Worm (Caenorhabditis elegans): ENCODE results near the gene Y47D3A.21.

Y47D3A.21 gene

ce11 chrIII:11267372-11267771 is 11.3 kb downstream of the Y47D3A.21 start:
- TF ChIP-seq fos-1 (tag; optimal IDR thresholded peaks at IDR 0.05): peak; percentile 42
- TF ChIP-seq unc-39 (tag; optimal IDR thresholded peaks at IDR 0.05): no peak
- no peak for TF ChIP-seq elt-3 (tag; optimal IDR thresholded peaks at IDR 0.05)
- TF ChIP-seq aly-2 (tag; optimal IDR thresholded peaks at IDR 0.05): no peak
- no peak for TF ChIP-seq unc-55 (GFP tag; optimal IDR thresholded peaks at IDR 0.05)
- no peak for TF ChIP-seq ztf-4 (tag; optimal IDR thresholded peaks at IDR 0.05)

ce11 chrIII:11262089-11262488 is 16.6 kb downstream of the Y47D3A.21 start:
- no peak for TF ChIP-seq mdl-1 (tag; optimal IDR thresholded peaks at IDR 0.05)
- no peak for TF ChIP-seq peb-1 (tag; optimal IDR thresholded peaks at IDR 0.05)
- no peak for TF ChIP-seq nhr-129 (tag; optimal IDR thresholded peaks at IDR 0.05)
- no peak for TF ChIP-seq fos-1 (tag; optimal IDR thresholded peaks at IDR 0.05)
- TF ChIP-seq ztf-1 (GFP tag; conservative IDR thresholded peaks at IDR 0.05): no peak
- peak; percentile 88 for TF ChIP-seq nhr-25 (tag; optimal IDR thresholded peaks at IDR 0.05)
- peak; percentile 31 for TF ChIP-seq sem-4 (tag; optimal IDR thresholded peaks at IDR 0.05)
- peak; percentile 3 for TF ChIP-seq sma-3 (GFP tag; optimal IDR thresholded peaks at IDR 0.05)
- no peak for TF ChIP-seq crh-2 (tag; optimal IDR thresholded peaks at IDR 0.05)
- no peak for TF ChIP-seq nhr-23 (tag; optimal IDR thresholded peaks at IDR 0.05)
- no peak for TF ChIP-seq lin-11 (tag; optimal IDR thresholded peaks at IDR 0.05)
- no peak for TF ChIP-seq lin-39 (tag; optimal IDR thresholded peaks at IDR 0.05)
- TF ChIP-seq nhr-21 (tag; optimal IDR thresholded peaks at IDR 0.05): no peak
- no peak for TF ChIP-seq nhr-11 (tag; optimal IDR thresholded peaks at IDR 0.05)
- no peak for TF ChIP-seq sma-9 (GFP tag; optimal IDR thresholded peaks at IDR 0.05)
- no peak for TF ChIP-seq sma-9 (tag; optimal IDR thresholded peaks at IDR 0.05)
- TF ChIP-seq lsy-2 (tag; optimal IDR thresholded peaks at IDR 0.05): no peak
- no peak for TF ChIP-seq ceh-82 (tag; optimal IDR thresholded peaks at IDR 0.05)
- no peak for TF ChIP-seq zag-1 (tag; optimal IDR thresholded peaks at IDR 0.05)
- TF ChIP-seq C34F6.9 (tag; optimal IDR thresholded peaks at IDR 0.05): peak; percentile 12
- no peak for TF ChIP-seq alr-1 (tag; optimal IDR thresholded peaks at IDR 0.05)
- TF ChIP-seq blmp-1 (tag; optimal IDR thresholded peaks at IDR 0.05; ENCODE audit: insufficient read depth): peak; percentile 88

ce11 chrIII:11255072-11255471 is 23.6 kb downstream of the Y47D3A.21 start:
- peak; percentile 82 for TF ChIP-seq nhr-25 (tag; optimal IDR thresholded peaks at IDR 0.05)
- TF ChIP-seq unc-62 (GFP tag; optimal IDR thresholded peaks at IDR 0.05): no peak
- TF ChIP-seq nhr-21 (tag; optimal IDR thresholded peaks at IDR 0.05): peak; percentile 38
- TF ChIP-seq blmp-1 (tag; optimal IDR thresholded peaks at IDR 0.05; ENCODE audit: insufficient read depth): peak; percentile 70
- peak; percentile 23 for TF ChIP-seq sma-3 (GFP tag; optimal IDR thresholded peaks at IDR 0.05)
- peak; percentile 23 for TF ChIP-seq gmeb-1 (tag; optimal IDR thresholded peaks at IDR 0.05)
- TF ChIP-seq sma-9 (GFP tag; optimal IDR thresholded peaks at IDR 0.05): peak; percentile 75
- no peak for TF ChIP-seq sma-9 (tag; optimal IDR thresholded peaks at IDR 0.05)
- no peak for TF ChIP-seq ZK546.5 (tag; optimal IDR thresholded peaks at IDR 0.05)
- TF ChIP-seq F13H6.1 (tag; optimal IDR thresholded peaks at IDR 0.05): no peak

- TF ChIP-seq nhr-129 (tag; optimal IDR thresholded peaks at IDR 0.05) (no peak), elt-3 (tag; optimal IDR thresholded peaks at IDR 0.05) (no peak), lsy-2 (tag; optimal IDR thresholded peaks at IDR 0.05) (no peak), R02D3.7 (tag; optimal IDR thresholded peaks at IDR 0.05) (no peak), nhr-23 (tag; optimal IDR thresholded peaks at IDR 0.05) (no peak), unc-39 (tag; optimal IDR thresholded peaks at IDR 0.05) (no peak), aly-2 (tag; optimal IDR thresholded peaks at IDR 0.05) (no peak), fos-1 (tag; optimal IDR thresholded peaks at IDR 0.05) (no peak), C34F6.9 (tag; optimal IDR thresholded peaks at IDR 0.05) (no peak), zag-1 (tag; optimal IDR thresholded peaks at IDR 0.05) (no peak), ztf-4 (tag; optimal IDR thresholded peaks at IDR 0.05) (no peak), dmd-4 (tag; optimal IDR thresholded peaks at IDR 0.05) (no peak), ceh-16 (tag; optimal IDR thresholded peaks at IDR 0.05) (no peak), nhr-6 (tag; optimal IDR thresholded peaks at IDR 0.05) (no peak), nhr-12 (tag; optimal IDR thresholded peaks at IDR 0.05) (no peak), alr-1 (tag; optimal IDR thresholded peaks at IDR 0.05) (no peak), mdl-1 (tag; optimal IDR thresholded peaks at IDR 0.05) (no peak), ceh-82 (tag; optimal IDR thresholded peaks at IDR 0.05) (no peak), nhr-11 (tag; optimal IDR thresholded peaks at IDR 0.05) (no peak)
Observed at ce11 chrIII:11251718-11252441, 26.8 kb downstream of the Y47D3A.21 start, which contains the start of gene Y47D3A.32. Y47D3A.32 (plus strand) TSS chrIII:11252391.

All from whole organism, L2 larva.